Worm (Caenorhabditis elegans) whole organism, L1 larva: ENCODE data around the gene K03H6.1.
A peak's percentile ranks its signal among the peaks of the same experiment; 100 is the strongest.

Experiments
- dsc-1 ChIP-seq: sonication (generic microtip); optimal IDR thresholded peaks from 2 replicates; lab custom pipeline; 2016; ENCODE audit warnings: mild to moderate bottlenecking, missing genetic modification characterization, missing compliant biosample characterization
- elt-3 ChIP-seq, 6 experiments: fragments of 150-350 bp in 1 of 6; sonication (generic microtip); optimal IDR thresholded peaks; 2 replicates each; lab custom pipeline; 2017 to 2018; ENCODE audit warnings: missing biosample characterization in 6 of 6, missing genetic modification characterization in 6 of 6, inconsistent platforms in 1 of 6
- jun-1 ChIP-seq: fragments of 150-350 bp; optimal IDR thresholded peaks from 2 replicates; lab custom pipeline; 2014; ENCODE audit warnings: missing biosample characterization, missing genetic modification reagents, missing genetic modification characterization
- lin-14 ChIP-seq: fragments of 200-800 bp; sonication (Bioruptor generic); optimal IDR thresholded peaks from 2 replicates; lab custom pipeline; 2018; ENCODE audit warnings: mild to moderate bottlenecking, missing genetic modification characterization, moderate library complexity, missing compliant biosample characterization
- lin-35 ChIP-seq, 2 experiments: fragments of 150-350 bp; optimal IDR thresholded peaks; 2 replicates each; lab custom pipeline; 2014; ENCODE audit warnings: missing biosample characterization in 2 of 2, missing genetic modification characterization in 2 of 2, missing genetic modification reagents in 2 of 2
- lir-3 ChIP-seq: sonication (generic microtip); optimal IDR thresholded peaks from 2 replicates; lab custom pipeline; 2016; ENCODE audit warnings: mild to moderate bottlenecking, missing genetic modification characterization, moderate library complexity, missing compliant biosample characterization; ENCODE audit not compliant: poor library complexity
- nhr-11 ChIP-seq: fragments of 150-350 bp; optimal IDR thresholded peaks from 2 replicates; lab custom pipeline; 2014; ENCODE audit warnings: missing biosample characterization, missing genetic modification characterization
- nhr-237 ChIP-seq: fragments of 150-350 bp; optimal IDR thresholded peaks from 2 replicates; lab custom pipeline; 2014; ENCODE audit warnings: missing biosample characterization, missing genetic modification characterization
- nhr-77 ChIP-seq: fragments of 150-350 bp; optimal IDR thresholded peaks from 2 replicates; lab custom pipeline; 2014; ENCODE audit warnings: missing biosample characterization, missing genetic modification characterization
- rnt-1 ChIP-seq: sonication (generic microtip); optimal IDR thresholded peaks from 2 replicates; lab custom pipeline; 2016; ENCODE audit warnings: mild to moderate bottlenecking, missing genetic modification characterization, moderate library complexity, missing compliant biosample characterization
- sup-37 ChIP-seq: fragments of 200-800 bp; sonication (Bioruptor generic); optimal IDR thresholded peaks from 2 replicates; lab custom pipeline; 2018; ENCODE audit warnings: mild to moderate bottlenecking, missing genetic modification characterization, missing compliant biosample characterization
- unc-62 ChIP-seq: fragments of 150-350 bp; optimal IDR thresholded peaks from 2 replicates; lab custom pipeline; 2014; ENCODE audit warnings: missing biosample characterization, missing genetic modification reagents, missing genetic modification characterization

DNA sequence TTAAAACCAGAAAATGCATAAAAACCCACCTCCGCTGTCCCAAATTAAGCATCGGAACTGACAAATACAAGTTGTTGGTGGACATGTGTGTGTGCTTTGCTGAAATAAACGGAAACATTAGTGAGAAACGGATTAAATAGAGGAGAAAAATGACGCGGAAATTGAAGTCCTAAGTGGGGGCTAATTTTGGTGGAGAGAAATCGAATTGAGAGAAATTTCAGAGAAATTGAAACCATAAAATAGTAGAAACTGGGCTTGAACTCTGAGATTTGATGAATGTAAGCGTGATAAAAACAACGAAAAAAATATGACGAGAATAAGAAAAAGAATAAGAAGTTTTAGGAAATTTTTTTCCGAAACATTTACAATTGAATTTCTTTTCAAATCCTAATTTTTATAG, 48.5 kb upstream of the K03H6.1 start, which contains the start of gene Y77E11A.12:
- no peak for TF ChIP-seq elt-3 (tag; optimal IDR thresholded peaks at IDR 0.05; lab: Kevin White, UChicago)
- no peak for TF ChIP-seq unc-62 (GFP tag; lab: Kevin White, UChicago)
- TF ChIP-seq rnt-1 (tag; lab: Kevin White, UChicago): no peak
- TF ChIP-seq nhr-11 (tag; lab: Kevin White, UChicago): no peak
- TF ChIP-seq nhr-77 (tag; lab: Kevin White, UChicago): no peak
- no peak for TF ChIP-seq nhr-237 (tag; lab: Kevin White, UChicago)
- TF ChIP-seq jun-1 (tag; lab: Kevin White, UChicago): no peak
- no peak for TF ChIP-seq dsc-1
- TF ChIP-seq lin-35 (GFP tag; optimal IDR thresholded peaks at IDR 0.05; lab: Kevin White, UChicago): no peak
- TF ChIP-seq sup-37 (GFP tag; lab: Kevin White, UChicago): no peak
- TF ChIP-seq lin-14 (GFP tag; lab: Kevin White, UChicago): peak; percentile 3
- no peak for TF ChIP-seq lir-3 (tag; lab: Kevin White, UChicago)
